Worm (Caenorhabditis elegans): ENCODE data around the gene unc-104.

Gene unc-104

DNA sequence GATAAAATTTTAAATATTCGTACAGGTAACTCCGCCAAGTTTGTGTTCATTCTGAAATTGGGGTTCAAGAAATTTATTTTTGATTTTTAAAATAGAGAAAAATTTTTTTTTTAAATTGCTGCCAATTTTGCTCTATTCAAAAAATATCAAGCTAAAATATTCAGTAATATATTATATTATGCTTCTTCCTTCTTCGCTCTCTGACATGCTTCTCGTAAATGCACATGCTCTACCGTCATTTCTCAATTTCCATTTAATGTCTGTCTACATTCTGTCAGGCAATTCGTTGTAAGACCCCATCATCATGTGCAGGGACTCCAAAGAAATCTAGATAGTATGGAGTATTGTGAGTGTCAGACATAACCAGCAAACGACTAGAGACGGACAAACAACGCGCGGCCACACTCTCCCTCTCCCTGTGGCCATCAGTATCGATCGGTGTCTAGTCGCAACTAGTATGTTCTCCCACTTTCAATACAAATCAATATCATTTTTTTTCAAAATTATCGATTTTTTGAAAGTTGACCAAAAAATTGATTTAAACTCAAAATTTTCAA is 43.5 kb upstream of the unc-104 start, which contains the start of the genes malt-1 and ceh-38:
malt-1 (minus strand) TSS at position 51 of the 557 bp plus-strand sequence.
ceh-38 (plus strand) TSS at position 277 of the 557 bp plus-strand sequence.
- TF ChIP-seq elt-3 (tag; optimal IDR thresholded peaks at IDR 0.05): peak in 3 of 6 experiments; percentile 19 to 76 (median 75)
- TF ChIP-seq zag-1 (tag; optimal IDR thresholded peaks at IDR 0.05): peak; percentile 96
- TF ChIP-seq nhr-76 (tag; optimal IDR thresholded peaks at IDR 0.05): no peak
- TF ChIP-seq unc-30 (tag; optimal IDR thresholded peaks at IDR 0.05): peak; percentile 51
- TF ChIP-seq lin-13 (GFP tag; optimal IDR thresholded peaks at IDR 0.05): peak; percentile 96
- TF ChIP-seq ztf-4 (tag; optimal IDR thresholded peaks at IDR 0.05): peak; percentile 94
- peak; percentile 74 for TF ChIP-seq lin-15B (tag; optimal IDR thresholded peaks at IDR 0.05)
- peak; percentile 86 for TF ChIP-seq pax-3 (tag; optimal IDR thresholded peaks at IDR 0.05)
- peak; percentile 45 for TF ChIP-seq ceh-90 (tag; optimal IDR thresholded peaks at IDR 0.05)
- peak; percentile 78 for TF ChIP-seq mef-2 (tag; optimal IDR thresholded peaks at IDR 0.05)
- no peak for TF ChIP-seq C34B4.2 (tag; optimal IDR thresholded peaks at IDR 0.05)
- TF ChIP-seq nhr-84 (tag; optimal IDR thresholded peaks at IDR 0.05): no peak
- no peak for TF ChIP-seq pqm-1 (tag; optimal IDR thresholded peaks at IDR 0.05)
- peak; percentile 99 for TF ChIP-seq C04F5.9 (tag; optimal IDR thresholded peaks at IDR 0.05)
- no peak for TF ChIP-seq unc-62 (GFP tag; optimal IDR thresholded peaks at IDR 0.05)
- TF ChIP-seq ceh-82 (tag; optimal IDR thresholded peaks at IDR 0.05): peak; percentile 81 to 94 (median 84)
- TF ChIP-seq unc-86 (tag; optimal IDR thresholded peaks at IDR 0.05): peak; percentile 97
- TF ChIP-seq grh-1 (GFP tag; IDR thresholded peaks at IDR 0.05): peak; percentile 76
- peak; percentile 94 for TF ChIP-seq lin-39 (tag; optimal IDR thresholded peaks at IDR 0.05)
- no peak for TF ChIP-seq sptf-1 (tag; optimal IDR thresholded peaks at IDR 0.05)
- TF ChIP-seq nhr-19 (GFP tag; conservative IDR thresholded peaks at IDR 0.05): peak; percentile 92
- peak; percentile 96 for TF ChIP-seq tbx-2 (tag; optimal IDR thresholded peaks at IDR 0.05)
- peak; percentile 93 for TF ChIP-seq xbp-1 (tag; optimal IDR thresholded peaks at IDR 0.05)
- no peak for TF ChIP-seq hlh-17 (GFP tag; optimal IDR thresholded peaks at IDR 0.05; ENCODE audit: borderline replicate concordance)
- TF ChIP-seq ztf-11 (tag; optimal IDR thresholded peaks at IDR 0.05): peak in 1 of 2 experiments; percentile 87
- no peak for TF ChIP-seq alr-1 (tag; optimal IDR thresholded peaks at IDR 0.05; ENCODE audit: borderline replicate concordance)
- TF ChIP-seq swsn-7 (tag; optimal IDR thresholded peaks at IDR 0.05): peak; percentile 95
- peak; percentile 76 for TF ChIP-seq sox-4 (tag; optimal IDR thresholded peaks at IDR 0.05)
- peak; percentile 66 for TF ChIP-seq zip-4 (GFP tag; optimal IDR thresholded peaks at IDR 0.05)
- peak; percentile 65 to 82 for TF ChIP-seq egl-27 (tag; optimal IDR thresholded peaks at IDR 0.05)
- TF ChIP-seq elt-2 (tag; optimal IDR thresholded peaks at IDR 0.05): peak; percentile 86
- TF ChIP-seq pag-3 (tag; optimal IDR thresholded peaks at IDR 0.05; ENCODE audit: borderline replicate concordance, insufficient read depth): no peak
- TF ChIP-seq aly-2 (tag; optimal IDR thresholded peaks at IDR 0.05): peak; percentile 71
- peak; percentile 98 for TF ChIP-seq snu-23 (GFP tag; optimal IDR thresholded peaks at IDR 0.05)
- TF ChIP-seq hpl-2 (GFP tag; optimal IDR thresholded peaks at IDR 0.05): peak; percentile 67
- TF ChIP-seq lir-3 (tag; optimal IDR thresholded peaks at IDR 0.05; ENCODE audit: poor library complexity): peak; percentile 87
- TF ChIP-seq skn-1 (tag; optimal IDR thresholded peaks at IDR 0.05): peak; percentile 93
- peak; percentile 92 for TF ChIP-seq jun-1 (tag; optimal IDR thresholded peaks at IDR 0.05)
- TF ChIP-seq ceh-63 (GFP tag; optimal IDR thresholded peaks at IDR 0.05): peak; percentile 84
- TF ChIP-seq nhr-71 (tag; optimal IDR thresholded peaks at IDR 0.05): peak; percentile 98
- peak; percentile 74 for TF ChIP-seq sup-37 (GFP tag; optimal IDR thresholded peaks at IDR 0.05)
- TF ChIP-seq mep-1 (tag; optimal IDR thresholded peaks at IDR 0.05): peak; percentile 97
- no peak for TF ChIP-seq nhr-28 (tag; optimal IDR thresholded peaks at IDR 0.05)
- peak; percentile 71 for TF ChIP-seq ceh-8 (GFP tag; optimal IDR thresholded peaks at IDR 0.05)
- peak; percentile 81 for TF ChIP-seq ama-1 (optimal IDR thresholded peaks at IDR 0.05)
- TF ChIP-seq lin-14 (GFP tag; optimal IDR thresholded peaks at IDR 0.05): peak; percentile 98
- peak; percentile 92 for TF ChIP-seq nhr-11 (tag; optimal IDR thresholded peaks at IDR 0.05)
- TF ChIP-seq vab-15 (tag; optimal IDR thresholded peaks at IDR 0.05): peak; percentile 78
- peak; percentile 86 for TF ChIP-seq blmp-1 (tag; optimal IDR thresholded peaks at IDR 0.05)
- peak; percentile 96 for TF ChIP-seq nhr-47 (tag; optimal IDR thresholded peaks at IDR 0.05)
- peak; percentile 97 for TF ChIP-seq fkh-8 (tag; optimal IDR thresholded peaks at IDR 0.05)
- TF ChIP-seq mab-9 (GFP tag; IDR thresholded peaks at IDR 0.05): peak; percentile 80
